Fruit fly (Drosophila melanogaster): Measurements from ENCODE around the gene CG42699.

DNA sequence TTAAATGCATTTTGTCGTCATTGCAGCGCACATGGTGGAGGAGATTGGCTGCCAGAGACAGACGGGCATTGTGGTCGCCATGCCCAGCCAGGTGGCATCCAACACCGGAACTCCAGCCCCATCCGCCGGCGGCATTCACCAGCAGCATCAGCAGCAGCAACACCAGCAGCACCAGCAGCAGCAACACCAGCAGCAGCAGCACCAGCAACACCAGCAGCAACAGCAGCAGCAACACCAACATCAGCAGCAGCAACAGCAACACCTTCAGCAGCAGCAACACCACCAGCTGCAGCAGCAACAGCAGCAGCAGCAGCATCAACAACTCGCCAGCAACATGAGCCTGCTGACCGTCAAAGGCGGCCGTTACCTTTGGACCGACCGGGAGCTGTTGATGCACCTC, 11.5 kb upstream of the CG42699 start:
- TF ChIP-seq CG8478 (optimal IDR thresholded peaks at IDR 0.05) (no peak), CTCF (optimal IDR thresholded peaks at IDR 0.05) (no peak)
